Worm (Caenorhabditis elegans) whole organism, late embryonic: Measurements from ENCODE around the gene F53A2.9.

Source experiments
- ceh-45 ChIP-seq: fragments of 200-800 bp; sonication (Bioruptor generic); IDR thresholded peaks from 2 replicates; pipeline ENCODE4 v1.3.6; 2022; ENCODE audit warnings: missing genetic modification reagents, missing genetic modification characterization, missing compliant biosample characterization
- dmd-4 ChIP-seq: sonication (generic microtip); optimal IDR thresholded peaks from 2 replicates; lab custom pipeline; 2016; ENCODE audit warnings: borderline replicate concordance, missing genetic modification characterization, missing compliant biosample characterization
- nfya-1 ChIP-seq: sonication (generic microtip); optimal IDR thresholded peaks from 2 replicates; lab custom pipeline; 2017; ENCODE audit warnings: missing genetic modification characterization, mild to moderate bottlenecking, missing compliant biosample characterization, antibody characterized with exemption, moderate library complexity
- odd-2 ChIP-seq: sonication (generic microtip); optimal IDR thresholded peaks from 2 replicates; lab custom pipeline; 2017; ENCODE audit warnings: antibody characterized with exemption, mild to moderate bottlenecking, missing genetic modification characterization, missing compliant biosample characterization
- ttx-3 ChIP-seq: sonication (generic microtip); optimal IDR thresholded peaks from 2 replicates; lab custom pipeline; 2016; ENCODE audit warnings: missing genetic modification reagents, missing genetic modification characterization, missing compliant biosample characterization
- zip-5 ChIP-seq: sonication (generic microtip); optimal IDR thresholded peaks from 2 replicates; lab custom pipeline; 2016; ENCODE audit warnings: missing genetic modification characterization, missing compliant biosample characterization

- TF ChIP-seq ceh-45 (GFP tag; lab: Robert Waterston, UW) (no peak), odd-2 (tag; lab: Kevin White, UChicago) (no peak), zip-5 (no peak), nfya-1 (no peak), ttx-3 (tag; lab: Kevin White, UChicago) (no peak), dmd-4 (tag; lab: Kevin White, UChicago) (no peak)
Observed at ce11 chrIII:13314636-13315035, 44.5 kb downstream of the F53A2.9 start.
